Fruit fly (Drosophila melanogaster) whole organism, adult: ENCODE results near the gene CG14015.

ENCODE experiments used
- CG11617 ChIP-seq: fragments of 200-800 bp; sonication (Bioruptor generic); optimal IDR thresholded peaks from 2 replicates; lab custom pipeline; 2017; ENCODE audit warnings: mild to moderate bottlenecking, missing biosample characterization, missing genetic modification reagents, missing genetic modification characterization
- CG12768 ChIP-seq: fragments of 200-800 bp; sonication (Bioruptor generic); optimal IDR thresholded peaks from 2 replicates; lab custom pipeline; 2017; ENCODE audit warnings: missing biosample characterization, missing genetic modification characterization, mild to moderate bottlenecking, moderate library complexity, missing genetic modification reagents
- CG14711 ChIP-seq: fragments of 200-800 bp; sonication (Bioruptor generic); optimal IDR thresholded peaks from 2 replicates; lab custom pipeline; 2018; ENCODE audit warnings: missing biosample characterization, mild to moderate bottlenecking, missing genetic modification characterization, moderate library complexity
- CG1620 ChIP-seq: fragments of 200-800 bp; sonication (Bioruptor generic); optimal IDR thresholded peaks from 2 replicates; lab custom pipeline; 2016; ENCODE audit warnings: missing biosample characterization, missing genetic modification characterization
- CG33017 ChIP-seq: fragments of 200-800 bp; sonication (Bioruptor generic); optimal IDR thresholded peaks from 2 replicates; lab custom pipeline; 2018; ENCODE audit warnings: missing biosample characterization, mild to moderate bottlenecking, missing genetic modification characterization, moderate library complexity
- CG5204 ChIP-seq: fragments of 200-800 bp; sonication (Bioruptor generic); optimal IDR thresholded peaks from 2 replicates; lab custom pipeline; 2016; ENCODE audit warnings: missing biosample characterization, missing genetic modification characterization
- CG7045 ChIP-seq: fragments of 200-800 bp; sonication (Bioruptor generic); optimal IDR thresholded peaks from 2 replicates; lab custom pipeline; 2017; ENCODE audit warnings: missing biosample characterization, mild to moderate bottlenecking, missing genetic modification characterization
- CG7101 ChIP-seq: fragments of 200-800 bp; sonication (Bioruptor generic); optimal IDR thresholded peaks from 2 replicates; lab custom pipeline; 2018; ENCODE audit warnings: missing biosample characterization, mild to moderate bottlenecking, missing genetic modification characterization, moderate library complexity
- Clk ChIP-seq: fragments of 200-800 bp; sonication (Bioruptor generic); optimal IDR thresholded peaks from 2 replicates; lab custom pipeline; 2017; ENCODE audit warnings: missing biosample characterization, missing genetic modification characterization
- Crg-1 ChIP-seq: fragments of 200-800 bp; sonication (Bioruptor generic); optimal IDR thresholded peaks from 2 replicates; lab custom pipeline; 2016; ENCODE audit warnings: missing biosample characterization, missing genetic modification characterization
- Hr96 ChIP-seq: fragments of 200-800 bp; sonication (Bioruptor generic); optimal IDR thresholded peaks from 2 replicates; lab custom pipeline; 2016; ENCODE audit warnings: missing biosample characterization, missing genetic modification characterization
- Mnt ChIP-seq: fragments of 200-800 bp; sonication (Bioruptor generic); optimal IDR thresholded peaks from 2 replicates; lab custom pipeline; 2016; ENCODE audit warnings: missing biosample characterization, mild to moderate bottlenecking, missing genetic modification characterization
- bab1 ChIP-seq: fragments of 200-800 bp; sonication (Bioruptor generic); optimal IDR thresholded peaks from 3 replicates; lab custom pipeline; 2019; ENCODE audit warnings: missing biosample characterization, mild to moderate bottlenecking, missing genetic modification characterization, moderate library complexity
- cic ChIP-seq: fragments of 200-800 bp; sonication (Bioruptor generic); optimal IDR thresholded peaks from 2 replicates; lab custom pipeline; 2017; ENCODE audit warnings: missing biosample characterization, mild to moderate bottlenecking, missing genetic modification characterization, moderate library complexity
- cnc ChIP-seq, 2 experiments: fragments of >200 bp; optimal IDR thresholded peaks; 2 replicates each; lab custom pipeline; 2017
- kay ChIP-seq: fragments of 200-800 bp; sonication (Bioruptor generic); peaks from one replicate; lab custom pipeline; 2016; ENCODE audit warnings: missing biosample characterization, missing genetic modification characterization, borderline replicate concordance
- ovo ChIP-seq: fragments of 200-800 bp; sonication (Bioruptor generic); optimal IDR thresholded peaks from 2 replicates; lab custom pipeline; 2016; ENCODE audit warnings: missing biosample characterization, missing genetic modification characterization
- pad ChIP-seq: fragments of 200-800 bp; sonication (Bioruptor generic); optimal IDR thresholded peaks from 3 replicates; lab custom pipeline; 2017; ENCODE audit warnings: missing biosample characterization, missing genetic modification characterization, mild to moderate bottlenecking, moderate library complexity, missing genetic modification reagents
- tj ChIP-seq: fragments of 200-800 bp; sonication (Bioruptor generic); optimal IDR thresholded peaks from 3 replicates; lab custom pipeline; 2017; ENCODE audit warnings: missing biosample characterization, mild to moderate bottlenecking, missing genetic modification characterization, moderate library complexity
- toe ChIP-seq: fragments of 200-800 bp; sonication (Bioruptor generic); optimal IDR thresholded peaks from 2 replicates; lab custom pipeline; 2016; ENCODE audit warnings: missing biosample characterization, missing genetic modification characterization

The CG14015 gene

DNA sequence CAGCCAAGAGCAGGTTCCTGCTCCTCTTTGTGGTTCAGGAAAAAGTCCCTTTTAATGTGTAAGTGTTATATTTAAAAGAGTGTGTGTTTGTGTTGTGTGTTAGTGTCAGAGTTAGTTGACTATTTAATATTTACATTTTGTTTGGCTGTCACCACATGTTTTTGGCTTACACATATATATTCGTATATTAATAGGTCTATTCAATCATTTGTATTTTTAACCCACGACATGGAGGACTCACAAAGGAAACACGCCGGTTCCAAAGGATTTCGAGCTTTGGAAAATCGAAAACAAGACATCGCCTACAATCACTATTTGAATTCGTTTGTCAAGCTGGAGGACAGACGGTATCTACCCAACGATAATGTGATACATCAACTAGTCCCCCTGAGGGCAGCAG, 14.8 kb upstream of the CG14015 start, which contains the start of the genes CG14013 and CG14017:
Gene CG14013 (minus strand): TSS at position 101 of the 400 bp plus-strand sequence.
Gene CG14017 (plus strand): TSS at position 148 of the 400 bp plus-strand sequence.
- TF ChIP-seq Clk (GFP tag; lab: Kevin White, UChicago) (no peak), Mnt (GFP tag; lab: Kevin White, UChicago) (no peak), bab1 (no peak), CG5204 (no peak), CG7045 (GFP tag; lab: Kevin White, UChicago) (no peak), CG7101 (tag; lab: Kevin White, UChicago) (no peak), CG12768 (GFP tag; lab: Kevin White, UChicago) (no peak), toe (GFP tag; lab: Kevin White, UChicago) (no peak), CG33017 (no peak), Crg-1 (GFP tag; lab: Kevin White, UChicago) (no peak), tj (no peak), cnc (optimal IDR thresholded peaks at IDR 0.05; lab: Kevin White, UChicago) (no peak), ovo (no peak)

DNA sequence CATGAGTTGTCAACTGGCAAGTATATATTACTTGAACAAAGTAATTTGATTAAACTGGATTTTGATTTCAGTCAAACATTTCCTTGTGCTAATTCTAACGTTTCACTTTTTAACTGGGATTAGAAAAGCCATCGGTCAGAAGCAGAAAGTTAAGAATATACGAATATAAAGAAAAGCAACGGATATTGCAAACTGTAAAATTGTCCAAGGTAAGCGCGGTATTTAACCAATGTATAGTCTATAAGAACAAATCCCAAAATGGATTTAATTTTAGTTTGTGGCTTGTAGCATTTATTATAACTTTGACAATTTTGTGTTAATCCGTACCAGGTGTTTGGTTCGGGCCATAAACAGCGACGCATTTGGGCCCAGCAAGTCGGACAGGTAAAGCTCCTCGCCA, 12.5 kb upstream of the CG14015 start, which contains the start of gene CG18269:
Gene CG18269 (plus strand): TSS at position 301 of the 400 bp plus-strand sequence.
- TF ChIP-seq tj: no peak
- TF ChIP-seq CG7101 (tag; lab: Kevin White, UChicago): no peak
- no peak for TF ChIP-seq CG14711
- no peak for TF ChIP-seq ovo
- TF ChIP-seq toe (GFP tag; lab: Kevin White, UChicago): no peak
- TF ChIP-seq bab1: no peak
- TF ChIP-seq CG5204: no peak
- no peak for TF ChIP-seq Clk (GFP tag; lab: Kevin White, UChicago)
- TF ChIP-seq cnc (optimal IDR thresholded peaks at IDR 0.05; lab: Kevin White, UChicago): no peak

DNA sequence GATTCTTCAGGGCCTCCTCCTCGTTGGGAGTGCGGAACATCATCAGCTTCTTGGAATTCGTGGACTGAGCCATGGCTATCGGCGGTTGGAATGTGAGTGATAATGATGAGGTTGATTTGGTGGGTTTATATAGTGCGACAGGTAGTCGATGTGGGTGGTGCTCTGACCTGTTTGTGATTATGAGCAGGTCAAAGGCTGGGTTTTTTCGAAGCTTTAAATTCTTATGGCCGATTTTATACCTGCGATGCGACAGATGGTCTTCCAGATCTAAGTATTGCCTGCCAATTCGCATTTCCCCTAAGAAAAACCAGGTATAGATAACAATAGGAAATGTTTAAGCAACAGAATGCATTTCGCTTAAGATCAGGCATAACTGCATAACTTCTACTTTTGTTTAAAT, 11.7 kb upstream of the CG14015 start, which contains the start of gene CG14014:
Gene CG14014 (minus strand): TSS at position 101 of the 400 bp plus-strand sequence.
- TF ChIP-seq Hr96 (GFP tag; lab: Kevin White, UChicago): no peak
- TF ChIP-seq CG7101 (tag; lab: Kevin White, UChicago): no peak
- no peak for TF ChIP-seq CG33017
- no peak for TF ChIP-seq CG5204
- no peak for TF ChIP-seq CG1620
- no peak for TF ChIP-seq tj
- no peak for TF ChIP-seq CG7045 (GFP tag; lab: Kevin White, UChicago)
- no peak for TF ChIP-seq kay
- TF ChIP-seq toe (GFP tag; lab: Kevin White, UChicago): no peak
- TF ChIP-seq pad (GFP tag; lab: Kevin White, UChicago): no peak
- no peak for TF ChIP-seq cic (GFP tag; lab: Kevin White, UChicago)
- no peak for TF ChIP-seq cnc (optimal IDR thresholded peaks at IDR 0.05; lab: Kevin White, UChicago)
- TF ChIP-seq CG12768 (GFP tag; lab: Kevin White, UChicago): no peak
- no peak for TF ChIP-seq Crg-1 (GFP tag; lab: Kevin White, UChicago)
- TF ChIP-seq bab1: no peak
- TF ChIP-seq CG14711: no peak
- no peak for TF ChIP-seq Clk (GFP tag; lab: Kevin White, UChicago)
- no peak for TF ChIP-seq ovo

DNA sequence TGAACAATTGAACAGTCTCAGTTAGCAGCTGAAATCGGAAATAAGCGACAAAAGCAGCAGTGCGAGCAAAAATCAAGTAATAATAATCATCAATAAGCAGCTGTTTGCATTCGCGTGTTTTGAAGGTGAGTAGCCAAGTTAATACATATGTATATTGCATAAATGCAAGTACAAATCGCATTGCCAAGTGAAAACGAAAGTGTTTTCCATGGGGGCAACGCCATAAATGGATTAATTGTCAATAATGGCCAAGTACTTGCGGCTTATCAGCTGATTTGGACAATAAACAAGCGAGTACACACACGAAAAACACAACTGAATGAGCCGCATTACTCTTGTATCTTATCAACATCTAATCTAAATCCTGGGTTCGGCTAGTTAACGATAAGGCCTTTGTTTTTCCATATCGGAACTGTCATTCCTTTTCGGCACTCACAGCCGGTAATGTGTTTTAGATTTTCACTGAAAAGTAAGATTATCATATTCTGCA, 8.3 kb upstream of the CG14015 start:
- TF ChIP-seq CG7101 (tag; lab: Kevin White, UChicago) (peak; percentile 46), CG12768 (GFP tag; lab: Kevin White, UChicago) (peak; percentile 45), CG11617 (no peak), CG14711 (no peak), CG5204 (no peak), pad (GFP tag; lab: Kevin White, UChicago) (no peak), kay (peak; percentile 21), tj (peak; percentile 80), Hr96 (GFP tag; lab: Kevin White, UChicago) (no peak), toe (GFP tag; lab: Kevin White, UChicago) (peak; percentile 40), cnc (optimal IDR thresholded peaks at IDR 0.05; lab: Kevin White, UChicago) (no peak), Clk (GFP tag; lab: Kevin White, UChicago) (no peak), CG1620 (no peak), cic (GFP tag; lab: Kevin White, UChicago) (peak; percentile 96), Mnt (GFP tag; lab: Kevin White, UChicago) (peak; percentile 5), ovo (peak; percentile 7), bab1 (no peak), CG7045 (GFP tag; lab: Kevin White, UChicago) (peak; percentile 10), CG33017 (peak; percentile 34), Crg-1 (GFP tag; lab: Kevin White, UChicago) (peak; percentile 0)

dm6 chr2L:5546518-5547287, 7.7 kb upstream of the CG14015 start, which contains the start of gene Oscillin:
TSS of gene Oscillin (plus strand) at chr2L:5547086.
- TF ChIP-seq CG5204 (peak; percentile 27), CG14711 (peak; percentile 93), CG7101 (tag; lab: Kevin White, UChicago) (peak; percentile 31), cnc (optimal IDR thresholded peaks at IDR 0.05; lab: Kevin White, UChicago) (peak in 1 of 2 experiments; percentile 21), CG11617 (peak; percentile 43), Crg-1 (GFP tag; lab: Kevin White, UChicago) (no peak), CG33017 (no peak), pad (GFP tag; lab: Kevin White, UChicago) (peak; percentile 31), CG7045 (GFP tag; lab: Kevin White, UChicago) (peak; percentile 59), CG1620 (no peak), Mnt (GFP tag; lab: Kevin White, UChicago) (no peak), Clk (GFP tag; lab: Kevin White, UChicago) (no peak), tj (no peak), bab1 (peak; percentile 65), CG12768 (GFP tag; lab: Kevin White, UChicago) (peak; percentile 36), kay (peak; percentile 87), Hr96 (GFP tag; lab: Kevin White, UChicago) (no peak), cic (GFP tag; lab: Kevin White, UChicago) (no peak)
